Worm (Caenorhabditis elegans): ENCODE measurements around the gene Y71H2AM.20.
A peak's percentile ranks its signal among the peaks of the same experiment; 100 is the strongest.

DNA sequence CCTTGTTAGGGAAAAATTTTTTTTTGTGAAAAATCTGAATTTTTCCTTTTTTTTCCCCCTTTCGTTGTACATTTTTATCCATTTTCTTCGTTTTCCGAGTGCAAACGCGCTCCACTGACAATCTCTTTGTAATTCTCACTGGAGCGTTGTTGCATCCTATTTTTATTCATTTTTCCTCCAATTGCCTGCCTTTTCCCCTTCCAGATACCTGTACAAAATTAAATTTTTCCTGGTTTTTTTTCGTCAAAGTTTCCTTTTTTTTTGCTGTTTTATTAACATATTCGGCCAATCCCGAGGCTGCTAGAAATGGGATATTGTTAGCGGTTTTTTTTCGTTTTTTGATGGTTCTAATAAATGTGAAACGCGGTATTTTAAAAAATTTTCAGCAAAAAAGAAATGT, 25.7 kb upstream of the Y71H2AM.20 start:
- TF ChIP-seq Y67H2A.10 (GFP tag; conservative IDR thresholded peaks at IDR 0.05) (no peak), nhr-90 (tag; optimal IDR thresholded peaks at IDR 0.05) (no peak), ztf-22 (GFP tag; optimal IDR thresholded peaks at IDR 0.05) (no peak), ceh-58 (GFP tag; IDR thresholded peaks at IDR 0.05) (0 out of 2 replicates have a peak, but pooled peaks have one; percentile 63), T26A5.8 (tag; optimal IDR thresholded peaks at IDR 0.05) (peak; percentile 19), madf-3 (GFP tag; IDR thresholded peaks at IDR 0.05) (no peak), dpff-1 (tag; optimal IDR thresholded peaks at IDR 0.05) (no peak), mxl-1 (tag; optimal IDR thresholded peaks at IDR 0.05) (peak; percentile 18), xnd-1 (tag; optimal IDR thresholded peaks at IDR 0.05) (peak; percentile 7), cebp-1 (GFP tag; IDR thresholded peaks at IDR 0.05) (no peak), cebp-1 (tag; optimal IDR thresholded peaks at IDR 0.05) (peak; percentile 43), nfya-1 (tag; optimal IDR thresholded peaks at IDR 0.05; ENCODE audit: borderline replicate concordance, insufficient read depth) (no peak)
